Fruit fly (Drosophila melanogaster): ENCODE measurements around the gene defl.

defl gene

dm6 chr3L:9704162-9704748 lies 19.0 kb upstream of the defl start, which contains the start of gene CG16711:
Gene CG16711, plus strand, starts transcription at chr3L:9704331.
- TF ChIP-seq Myc (optimal IDR thresholded peaks at IDR 0.05): no peak
- no peak for TF ChIP-seq psq (optimal IDR thresholded peaks at IDR 0.05)
- TF ChIP-seq h (optimal IDR thresholded peaks at IDR 0.05): no peak
- TF ChIP-seq ttk (optimal IDR thresholded peaks at IDR 0.05): no peak
- no peak for TF ChIP-seq insv (optimal IDR thresholded peaks at IDR 0.05)
- TF ChIP-seq Sin3A (optimal IDR thresholded peaks at IDR 0.05): no peak

dm6 chr3L:9705591-9705990 lies 17.6 kb upstream of the defl start:
- no peak for TF ChIP-seq Sin3A (optimal IDR thresholded peaks at IDR 0.05)
- no peak for TF ChIP-seq psq (optimal IDR thresholded peaks at IDR 0.05)
- no peak for TF ChIP-seq h (optimal IDR thresholded peaks at IDR 0.05)
- no peak for TF ChIP-seq Myc (optimal IDR thresholded peaks at IDR 0.05)
- no peak for TF ChIP-seq insv (optimal IDR thresholded peaks at IDR 0.05)
- TF ChIP-seq ttk (optimal IDR thresholded peaks at IDR 0.05): no peak

- TF ChIP-seq Myc (optimal IDR thresholded peaks at IDR 0.05) (no peak), insv (optimal IDR thresholded peaks at IDR 0.05) (no peak), psq (optimal IDR thresholded peaks at IDR 0.05) (no peak), h (optimal IDR thresholded peaks at IDR 0.05) (no peak), Sin3A (optimal IDR thresholded peaks at IDR 0.05) (no peak)
Observed at dm6 chr3L:9708797-9709196, 14.4 kb upstream of the defl start.

- TF ChIP-seq Myc (optimal IDR thresholded peaks at IDR 0.05) (no peak), ttk (optimal IDR thresholded peaks at IDR 0.05) (no peak), Sin3A (optimal IDR thresholded peaks at IDR 0.05) (no peak), h (optimal IDR thresholded peaks at IDR 0.05) (no peak), psq (optimal IDR thresholded peaks at IDR 0.05) (no peak), insv (optimal IDR thresholded peaks at IDR 0.05) (no peak)
Observed at dm6 chr3L:9711203-9711602, 12.0 kb upstream of the defl start.

- TF ChIP-seq Sin3A (optimal IDR thresholded peaks at IDR 0.05) (no peak), insv (optimal IDR thresholded peaks at IDR 0.05) (no peak), h (optimal IDR thresholded peaks at IDR 0.05) (no peak), ttk (optimal IDR thresholded peaks at IDR 0.05) (no peak), Myc (optimal IDR thresholded peaks at IDR 0.05) (no peak), psq (optimal IDR thresholded peaks at IDR 0.05) (no peak)
Observed at dm6 chr3L:9712066-9712789, 11.0 kb upstream of the defl start.

- TF ChIP-seq Sin3A (optimal IDR thresholded peaks at IDR 0.05): no peak
Observed at dm6 chr3L:9713383-9713827, 9.8 kb upstream of the defl start, which contains the start of gene SH3PX1. Gene SH3PX1, minus strand, starts transcription at chr3L:9713827.

dm6 chr3L:9713828-9714536 lies 9.2 kb upstream of the defl start, which contains the start of gene vsg:
Gene vsg, plus strand, starts transcription at chr3L:9714324.
- TF ChIP-seq h (optimal IDR thresholded peaks at IDR 0.05) (no peak), psq (optimal IDR thresholded peaks at IDR 0.05) (no peak), ttk (optimal IDR thresholded peaks at IDR 0.05) (no peak), Sin3A (optimal IDR thresholded peaks at IDR 0.05) (no peak), insv (optimal IDR thresholded peaks at IDR 0.05) (no peak), Myc (optimal IDR thresholded peaks at IDR 0.05) (no peak)

- TF ChIP-seq Sin3A (optimal IDR thresholded peaks at IDR 0.05): no peak
- TF ChIP-seq Myc (optimal IDR thresholded peaks at IDR 0.05): no peak
- no peak for TF ChIP-seq insv (optimal IDR thresholded peaks at IDR 0.05)
- TF ChIP-seq h (optimal IDR thresholded peaks at IDR 0.05): no peak
- TF ChIP-seq psq (optimal IDR thresholded peaks at IDR 0.05): no peak
- no peak for TF ChIP-seq ttk (optimal IDR thresholded peaks at IDR 0.05)
Observed at dm6 chr3L:9714537-9715144, 8.6 kb upstream of the defl start.

- TF ChIP-seq h (optimal IDR thresholded peaks at IDR 0.05) (no peak), ttk (optimal IDR thresholded peaks at IDR 0.05) (no peak), psq (optimal IDR thresholded peaks at IDR 0.05) (no peak), Sin3A (optimal IDR thresholded peaks at IDR 0.05) (no peak), insv (optimal IDR thresholded peaks at IDR 0.05) (no peak), Myc (optimal IDR thresholded peaks at IDR 0.05) (no peak)
Observed at dm6 chr3L:9716595-9716994, 6.6 kb upstream of the defl start.

dm6 chr3L:9717101-9717500 lies 6.1 kb upstream of the defl start:
- no peak for TF ChIP-seq Sin3A (optimal IDR thresholded peaks at IDR 0.05)
- no peak for TF ChIP-seq ttk (optimal IDR thresholded peaks at IDR 0.05)
- TF ChIP-seq h (optimal IDR thresholded peaks at IDR 0.05): no peak
- no peak for TF ChIP-seq psq (optimal IDR thresholded peaks at IDR 0.05)
- TF ChIP-seq insv (optimal IDR thresholded peaks at IDR 0.05): no peak
- TF ChIP-seq Myc (optimal IDR thresholded peaks at IDR 0.05): no peak

- TF ChIP-seq Myc (optimal IDR thresholded peaks at IDR 0.05): no peak
Observed at dm6 chr3L:9717839-9718238, 5.4 kb upstream of the defl start.

- TF ChIP-seq h (optimal IDR thresholded peaks at IDR 0.05) (no peak), Sin3A (optimal IDR thresholded peaks at IDR 0.05) (no peak), insv (optimal IDR thresholded peaks at IDR 0.05) (no peak), ttk (optimal IDR thresholded peaks at IDR 0.05) (no peak), psq (optimal IDR thresholded peaks at IDR 0.05) (no peak), Myc (optimal IDR thresholded peaks at IDR 0.05) (no peak)
Observed at dm6 chr3L:9718929-9719328, 4.3 kb upstream of the defl start, which contains the start of the genes CG18178 and CG14174. Gene CG18178, minus strand, starts transcription at chr3L:9719144. Gene CG14174, plus strand, starts transcription at chr3L:9719328.
